Worm (Caenorhabditis elegans): ENCODE results near the gene ZK616.5.

ZK616.5 gene

DNA sequence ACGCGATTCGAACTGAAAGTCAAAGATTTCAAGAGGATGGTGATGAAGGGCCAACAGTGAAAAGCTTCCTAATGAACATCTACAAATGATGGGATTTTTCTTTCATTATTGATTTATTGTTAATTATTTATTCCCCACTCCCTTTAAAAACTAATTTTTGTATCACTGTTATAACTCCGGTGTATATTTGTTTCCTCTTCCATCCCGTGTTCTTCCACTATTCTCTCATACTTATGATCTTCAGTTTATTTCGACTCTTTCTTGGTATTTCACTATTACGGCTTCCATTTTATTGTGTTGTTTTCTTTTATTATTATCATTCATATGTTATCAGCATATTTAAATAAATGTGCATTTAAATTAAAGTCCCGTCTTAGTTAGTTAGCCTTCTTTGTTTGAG is 17.4 kb upstream of the ZK616.5 start:
- peak in 1 of 2 experiments; percentile 51 for TF ChIP-seq unc-62 (GFP tag; optimal IDR thresholded peaks at IDR 0.05 in 1 of 2)
- no peak for TF ChIP-seq unc-62 (tag; optimal IDR thresholded peaks at IDR 0.05)
- no peak for TF ChIP-seq lin-29 (GFP tag; IDR thresholded peaks at IDR 0.05)
- TF ChIP-seq dve-1 (tag; optimal IDR thresholded peaks at IDR 0.05; ENCODE audit: insufficient read depth), result peak; percentile 36
- TF ChIP-seq daf-16 (GFP tag; optimal IDR thresholded peaks at IDR 0.05), result no peak
- TF ChIP-seq daf-16 (tag; optimal IDR thresholded peaks at IDR 0.05), result peak; percentile 61
- no peak for TF ChIP-seq T26A8.4 (GFP tag; IDR thresholded peaks at IDR 0.05)
- TF ChIP-seq fos-1 (tag; optimal IDR thresholded peaks at IDR 0.05), result no peak
- TF ChIP-seq attf-4 (tag; optimal IDR thresholded peaks at IDR 0.05), result no peak
- TF ChIP-seq daf-12 (tag; optimal IDR thresholded peaks at IDR 0.05), result no peak
- TF ChIP-seq zip-11 (GFP tag; IDR thresholded peaks at IDR 0.05), result no peak
- TF ChIP-seq ama-1 (optimal IDR thresholded peaks at IDR 0.05), result no peak
- TF ChIP-seq nhr-48 (tag; optimal IDR thresholded peaks at IDR 0.05), result no peak
- TF ChIP-seq zfp-2 (tag; optimal IDR thresholded peaks at IDR 0.05), result no peak
- TF ChIP-seq F10B5.3 (tag; optimal IDR thresholded peaks at IDR 0.05), result no peak
- no peak for TF ChIP-seq R02D3.7 (tag; optimal IDR thresholded peaks at IDR 0.05)
- no peak for TF ChIP-seq nhr-42 (GFP tag; IDR thresholded peaks at IDR 0.05)
- TF ChIP-seq rbr-2 (tag; optimal IDR thresholded peaks at IDR 0.05), result no peak
- no peak for TF ChIP-seq nhr-102 (tag; optimal IDR thresholded peaks at IDR 0.05)
- TF ChIP-seq dmd-6 (GFP tag; IDR thresholded peaks at IDR 0.05), result peak; percentile 37
- TF ChIP-seq Y105C5A.15 (GFP tag; IDR thresholded peaks at IDR 0.05), result no peak
- no peak for TF ChIP-seq ceh-20 (GFP tag; IDR thresholded peaks at IDR 0.05)
- TF ChIP-seq lsy-2 (tag; optimal IDR thresholded peaks at IDR 0.05), result no peak
- TF ChIP-seq cey-2 (tag; optimal IDR thresholded peaks at IDR 0.05; ENCODE audit: borderline replicate concordance, insufficient read depth), result no peak
- TF ChIP-seq snpc-4 (tag; optimal IDR thresholded peaks at IDR 0.05), result no peak
- TF ChIP-seq aly-2 (tag; optimal IDR thresholded peaks at IDR 0.05), result no peak
- peak; percentile 14 for TF ChIP-seq nhr-77 (tag; optimal IDR thresholded peaks at IDR 0.05)
- TF ChIP-seq php-3 (GFP tag; IDR thresholded peaks at IDR 0.05), result peak; percentile 5; the same call in 1 of the 2 replicates
- no peak for TF ChIP-seq hif-1 (tag; optimal IDR thresholded peaks at IDR 0.05)
- no peak for TF ChIP-seq gei-8 (GFP tag; optimal IDR thresholded peaks at IDR 0.05)
- peak; percentile 44 for TF ChIP-seq mep-1 (tag; optimal IDR thresholded peaks at IDR 0.05)
- TF ChIP-seq pqm-1 (tag; optimal IDR thresholded peaks at IDR 0.05), result peak; percentile 8
- no peak for TF ChIP-seq ces-1 (GFP tag; optimal IDR thresholded peaks at IDR 0.05)
- no peak for TF ChIP-seq mxl-2 (GFP tag; conservative IDR thresholded peaks at IDR 0.05)
- TF ChIP-seq nhr-41 (GFP tag; IDR thresholded peaks at IDR 0.05), result no peak

DNA sequence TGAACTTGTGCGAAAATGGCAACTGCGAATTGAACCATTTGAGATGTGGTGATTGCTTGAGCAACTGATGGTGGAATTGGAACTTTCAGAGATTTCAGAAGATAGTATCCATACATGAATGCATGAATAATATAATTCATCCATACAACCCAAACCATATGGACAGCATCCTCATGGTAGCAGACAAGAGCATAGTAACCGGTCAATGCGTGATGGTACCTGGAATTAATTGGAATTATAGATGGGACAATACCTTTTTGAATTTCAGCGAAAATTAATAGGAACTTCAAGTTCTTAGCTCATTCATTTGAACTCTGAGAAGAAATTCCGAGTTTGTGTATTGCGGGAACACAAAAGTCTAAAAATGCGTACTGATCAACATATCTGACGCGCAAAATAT is 16.8 kb upstream of the ZK616.5 start:
- TF ChIP-seq Y105C5A.15 (GFP tag; IDR thresholded peaks at IDR 0.05) (peak; percentile 60; the same call in 1 of the 2 replicates), aly-2 (tag; optimal IDR thresholded peaks at IDR 0.05) (no peak), attf-4 (tag; optimal IDR thresholded peaks at IDR 0.05) (no peak), lin-1 (GFP tag; IDR thresholded peaks at IDR 0.05) (no peak), daf-16 (GFP tag; optimal IDR thresholded peaks at IDR 0.05) (no peak), daf-16 (tag; optimal IDR thresholded peaks at IDR 0.05) (peak; percentile 4), duxl-1 (tag; optimal IDR thresholded peaks at IDR 0.05; ENCODE audit: poor library complexity) (peak; percentile 31), dmd-8 (GFP tag; IDR thresholded peaks at IDR 0.05) (no peak), aha-1 (tag) (peak; percentile 53), gei-8 (GFP tag; optimal IDR thresholded peaks at IDR 0.05) (peak; percentile 57), lim-7 (GFP tag; IDR thresholded peaks at IDR 0.05) (peak; percentile 14; the same call in 1 of the 2 replicates), tra-1 (GFP tag; IDR thresholded peaks at IDR 0.05) (peak; percentile 18; the same call in 1 of the 2 replicates), ceh-20 (GFP tag; IDR thresholded peaks at IDR 0.05) (no peak), D1046.2 (GFP tag; IDR thresholded peaks at IDR 0.05) (peak; percentile 25; the same call in 1 of the 2 replicates)
